Worm (Caenorhabditis elegans) whole organism, L4 larva: ENCODE measurements around the gene F36H9.5.

Source experiments
- F10B5.3 ChIP-seq: sonication (generic microtip); optimal IDR thresholded peaks from 2 replicates; lab custom pipeline; 2016; ENCODE audit warnings: mild to moderate bottlenecking, missing genetic modification characterization, missing compliant biosample characterization
- F37D6.2 ChIP-seq: sonication (generic microtip); optimal IDR thresholded peaks from 2 replicates; lab custom pipeline; 2016; ENCODE audit warnings: mild to moderate bottlenecking, missing genetic modification characterization, missing compliant biosample characterization
- F49E8.2 ChIP-seq: sonication (generic microtip); optimal IDR thresholded peaks from 2 replicates; lab custom pipeline; 2016; ENCODE audit warnings: missing compliant biosample characterization, mild to moderate bottlenecking, missing genetic modification characterization, borderline replicate concordance
- T26A8.4 ChIP-seq: fragments of 200-800 bp; sonication (Bioruptor generic); IDR thresholded peaks from 2 replicates; pipeline ENCODE4 v1.3.6; 2022; ENCODE audit warnings: missing genetic modification characterization, missing compliant biosample characterization
- Y48G9A.11 ChIP-seq: fragments of 200-800 bp; sonication (Bioruptor generic); IDR thresholded peaks from 2 replicates; pipeline ENCODE4 v1.3.6; 2022; ENCODE audit warnings: missing genetic modification reagents, missing genetic modification characterization, missing compliant biosample characterization
- Y75B8A.6 ChIP-seq: fragments of 200-800 bp; sonication (Bioruptor generic); IDR thresholded peaks from 2 replicates; pipeline ENCODE4 v1.3.6; 2022; ENCODE audit warnings: missing genetic modification reagents, missing genetic modification characterization, missing compliant biosample characterization
- ZK337.2 ChIP-seq: fragments of 200-800 bp; sonication (Bioruptor generic); IDR thresholded peaks from 2 replicates; pipeline ENCODE4 v1.3.6; 2022; ENCODE audit warnings: missing genetic modification reagents, missing genetic modification characterization, missing compliant biosample characterization
- aly-2 ChIP-seq: sonication (generic microtip); optimal IDR thresholded peaks from 2 replicates; lab custom pipeline; 2018; ENCODE audit warnings: missing biosample characterization, missing genetic modification characterization
- ama-1 ChIP-seq: fragments of 150-350 bp; optimal IDR thresholded peaks from 2 replicates; lab custom pipeline; 2014; ENCODE audit warnings: inconsistent platforms, mixed read lengths
- arid-1 ChIP-seq: fragments of 200-800 bp; sonication (Bioruptor generic); conservative IDR thresholded peaks from 2 replicates; pipeline ENCODE4 v1.3.6; 2022; ENCODE audit warnings: missing genetic modification reagents, missing genetic modification characterization, missing compliant biosample characterization
- attf-4 ChIP-seq: sonication (generic microtip); optimal IDR thresholded peaks from 3 replicates; lab custom pipeline; 2017; ENCODE audit warnings: missing biosample characterization, missing genetic modification characterization
- ceh-28 ChIP-seq: fragments of 150-350 bp; optimal IDR thresholded peaks from 2 replicates; lab custom pipeline; 2014; ENCODE audit warnings: missing biosample characterization, missing genetic modification reagents, missing genetic modification characterization
- ceh-32 ChIP-seq: sonication (generic microtip); optimal IDR thresholded peaks from 2 replicates; lab custom pipeline; 2016; ENCODE audit warnings: mild to moderate bottlenecking, missing genetic modification characterization, missing compliant biosample characterization; ENCODE audit not compliant: poor library complexity
- ceh-82 ChIP-seq: sonication (generic microtip); optimal IDR thresholded peaks from 2 replicates; lab custom pipeline; 2017; ENCODE audit warnings: missing biosample characterization, missing genetic modification characterization
- ctbp-1 ChIP-seq: fragments of 200-800 bp; sonication (Bioruptor generic); IDR thresholded peaks from 2 replicates; pipeline ENCODE4 v1.3.6; 2022; ENCODE audit warnings: missing genetic modification reagents, missing genetic modification characterization, missing compliant biosample characterization
- daf-12 ChIP-seq: fragments of 150-350 bp; optimal IDR thresholded peaks from 2 replicates; lab custom pipeline; 2014; ENCODE audit warnings: missing biosample characterization, missing genetic modification reagents, missing genetic modification characterization
- daf-16 ChIP-seq, 3 experiments: sonication (generic microtip); optimal IDR thresholded peaks; 2 replicates each; lab custom pipeline; 2016 to 2017; ENCODE audit warnings: missing genetic modification characterization in 3 of 3, missing genetic modification reagents in 3 of 3, mild to moderate bottlenecking in 2 of 3, missing compliant biosample characterization in 2 of 3, missing biosample characterization in 1 of 3, moderate library complexity in 1 of 3
- dmd-6 ChIP-seq: fragments of 200-800 bp; sonication (Bioruptor generic); IDR thresholded peaks from 2 replicates; pipeline ENCODE4 v1.3.6; 2022; ENCODE audit warnings: missing genetic modification reagents, missing genetic modification characterization, missing compliant biosample characterization
- dmd-8 ChIP-seq: fragments of 200-800 bp; sonication (Bioruptor generic); IDR thresholded peaks from 2 replicates; pipeline ENCODE4 v1.3.6; 2022; ENCODE audit warnings: missing genetic modification characterization, missing compliant biosample characterization
- dpl-1 ChIP-seq: fragments of 150-350 bp; optimal IDR thresholded peaks from 2 replicates; lab custom pipeline; 2014; ENCODE audit warnings: missing biosample characterization, missing genetic modification reagents, missing genetic modification characterization
- gei-8 ChIP-seq: fragments of 200-800 bp; sonication (Bioruptor generic); optimal IDR thresholded peaks from 2 replicates; lab custom pipeline; 2018; ENCODE audit warnings: mild to moderate bottlenecking, missing genetic modification characterization, missing compliant biosample characterization
- hif-1 ChIP-seq, 2 experiments: sonication (generic microtip); optimal IDR thresholded peaks; 2 replicates each; lab custom pipeline; 2016 to 2017; ENCODE audit warnings: missing compliant biosample characterization in 2 of 2, missing genetic modification characterization in 2 of 2, missing genetic modification reagents in 2 of 2, missing genotype in 2 of 2, mild to moderate bottlenecking in 1 of 2
- hlh-11 ChIP-seq: fragments of 200-800 bp; sonication (Bioruptor generic); optimal IDR thresholded peaks from 2 replicates; lab custom pipeline; 2018; ENCODE audit warnings: mild to moderate bottlenecking, missing genetic modification characterization, missing compliant biosample characterization
- hlh-30 ChIP-seq: sonication (generic microtip); optimal IDR thresholded peaks from 2 replicates; lab custom pipeline; 2017; ENCODE audit warnings: antibody characterized with exemption, mild to moderate bottlenecking, missing genetic modification characterization, missing compliant biosample characterization; ENCODE audit not compliant: insufficient read depth
- jun-1 ChIP-seq: fragments of 150-350 bp; optimal IDR thresholded peaks from 2 replicates; lab custom pipeline; 2014; ENCODE audit warnings: missing biosample characterization, missing genetic modification reagents, missing genetic modification characterization
- lin-1 ChIP-seq: fragments of 200-800 bp; sonication (Bioruptor generic); IDR thresholded peaks from 2 replicates; pipeline ENCODE4 v1.3.6; 2022; ENCODE audit warnings: missing genetic modification reagents, missing genetic modification characterization, missing compliant biosample characterization
- lin-13 ChIP-seq: fragments of 150-350 bp; optimal IDR thresholded peaks from 2 replicates; lab custom pipeline; 2014; ENCODE audit warnings: missing biosample characterization, missing genetic modification reagents, missing genetic modification characterization
- lir-3 ChIP-seq: sonication (generic microtip); optimal IDR thresholded peaks from 2 replicates; lab custom pipeline; 2016; ENCODE audit warnings: mild to moderate bottlenecking, missing genetic modification characterization, missing compliant biosample characterization
- mdl-1 ChIP-seq, 2 experiments: fragments of 150-350 bp in 1 of 2; sonication (generic microtip) in 1 of 2; optimal IDR thresholded peaks; 2 replicates each; lab custom pipeline; 2014 to 2017; ENCODE audit warnings: missing biosample characterization in 2 of 2, missing genetic modification characterization in 2 of 2
- mxl-3 ChIP-seq: fragments of 200-800 bp; sonication (Bioruptor generic); optimal IDR thresholded peaks from 2 replicates; lab custom pipeline; 2018; ENCODE audit warnings: mild to moderate bottlenecking, missing genetic modification characterization, missing compliant biosample characterization
- nhr-10 ChIP-seq: fragments of 150-350 bp; optimal IDR thresholded peaks from 2 replicates; lab custom pipeline; 2014; ENCODE audit warnings: missing biosample characterization, missing genetic modification characterization
- nhr-11 ChIP-seq: fragments of 150-350 bp; optimal IDR thresholded peaks from 2 replicates; lab custom pipeline; 2014; ENCODE audit warnings: missing biosample characterization, missing genetic modification characterization
- nhr-111 ChIP-seq: fragments of 200-800 bp; sonication (Bioruptor generic); optimal IDR thresholded peaks from 2 replicates; lab custom pipeline; 2018; ENCODE audit warnings: mild to moderate bottlenecking, missing genetic modification characterization, missing compliant biosample characterization
- nhr-25 ChIP-seq: sonication (generic microtip); optimal IDR thresholded peaks from 2 replicates; lab custom pipeline; 2017; ENCODE audit warnings: missing genetic modification characterization, mild to moderate bottlenecking, missing compliant biosample characterization, antibody characterized with exemption, moderate library complexity, borderline replicate concordance; ENCODE audit not compliant: insufficient read depth
- nhr-28 ChIP-seq: fragments of 150-350 bp; optimal IDR thresholded peaks from 2 replicates; lab custom pipeline; 2014; ENCODE audit warnings: missing biosample characterization, missing genetic modification characterization
- nhr-76 ChIP-seq: fragments of 150-350 bp; optimal IDR thresholded peaks from 2 replicates; lab custom pipeline; 2014; ENCODE audit warnings: missing biosample characterization, missing genetic modification characterization
- pha-4 ChIP-seq, 2 experiments: fragments of 150-350 bp in 1 of 2; fragments of 200-800 bp in 1 of 2; sonication (Bioruptor generic) in 1 of 2; IDR thresholded peaks in 1 of 2; optimal IDR thresholded peaks in 1 of 2; 2 replicates each; pipeline versions ENCODE4 v1.3.6 to Lab custom; 2014 to 2022; ENCODE audit warnings: missing genetic modification characterization in 2 of 2, missing genetic modification reagents in 2 of 2, missing biosample characterization in 1 of 2, missing compliant biosample characterization in 1 of 2
- pqm-1 ChIP-seq: sonication (generic microtip); optimal IDR thresholded peaks from 2 replicates; lab custom pipeline; 2017; ENCODE audit warnings: missing biosample characterization, missing genetic modification characterization
- set-16 ChIP-seq: fragments of 200-800 bp; sonication (Bioruptor generic); IDR thresholded peaks from 2 replicates; pipeline ENCODE4 v1.3.6; 2022; ENCODE audit warnings: missing genetic modification reagents, missing genetic modification characterization, missing compliant biosample characterization
- skn-1 ChIP-seq: fragments of 150-350 bp; optimal IDR thresholded peaks from 2 replicates; lab custom pipeline; 2014; ENCODE audit warnings: missing biosample characterization, missing genetic modification characterization
- snpc-4 ChIP-seq: fragments of 150-350 bp; optimal IDR thresholded peaks from 2 replicates; lab custom pipeline; 2014; ENCODE audit warnings: missing biosample characterization, missing genetic modification characterization
- spr-3 ChIP-seq: fragments of 200-800 bp; sonication (Bioruptor generic); optimal IDR thresholded peaks from 2 replicates; lab custom pipeline; 2018; ENCODE audit warnings: mild to moderate bottlenecking, missing genetic modification characterization, missing compliant biosample characterization
- unc-62 ChIP-seq, 3 experiments: fragments of 150-350 bp in 1 of 3; sonication (generic microtip); optimal IDR thresholded peaks in 2 of 3; peaks in 1 of 3; 1 replicate in 1 of 3; 2 replicates in 2 of 3; lab custom pipeline; 2014 to 2017; ENCODE audit warnings: missing biosample characterization in 3 of 3, missing genetic modification characterization in 3 of 3, missing genetic modification reagents in 3 of 3, missing genotype in 1 of 3
- vab-7 ChIP-seq: fragments of 200-800 bp; sonication (Bioruptor generic); IDR thresholded peaks from 2 replicates; pipeline ENCODE4 v1.3.6; 2022; ENCODE audit warnings: missing genetic modification reagents, missing genetic modification characterization, missing compliant biosample characterization
- zfp-2 ChIP-seq: sonication (generic microtip); optimal IDR thresholded peaks from 2 replicates; lab custom pipeline; 2016; ENCODE audit warnings: mild to moderate bottlenecking, missing genetic modification characterization, missing compliant biosample characterization
- zfp-3 ChIP-seq: fragments of 200-800 bp; sonication (Bioruptor generic); conservative IDR thresholded peaks from 2 replicates; pipeline ENCODE4 v1.3.6; 2022; ENCODE audit warnings: missing genetic modification reagents, missing genetic modification characterization, missing compliant biosample characterization
- ztf-7 ChIP-seq: fragments of 150-350 bp; optimal IDR thresholded peaks from 2 replicates; lab custom pipeline; 2014; ENCODE audit warnings: missing biosample characterization, missing genetic modification characterization

The F36H9.5 gene

ce11 chrV:1781922-1782321, at the start of gene F36H9.5:
F36H9.5 (minus strand) TSS chrV:1782022.
- TF ChIP-seq Y75B8A.6 (GFP tag; lab: Robert Waterston, UW) (no peak), F49E8.2 (no peak), dpl-1 (GFP tag; lab: Kevin White, UChicago) (no peak), attf-4 (tag; lab: Kevin White, UChicago) (no peak), ceh-32 (tag; lab: Kevin White, UChicago) (no peak), aly-2 (tag; lab: Kevin White, UChicago) (no peak), snpc-4 (tag; lab: Kevin White, UChicago) (no peak), nhr-76 (no peak), daf-12 (tag; lab: Kevin White, UChicago) (no peak), ceh-82 (tag; lab: Kevin White, UChicago) (no peak), dmd-8 (GFP tag; lab: Robert Waterston, UW) (no peak), ceh-28 (tag; lab: Kevin White, UChicago) (no peak), lin-1 (GFP tag; lab: Robert Waterston, UW) (no peak), zfp-2 (tag; lab: Kevin White, UChicago) (no peak), hif-1 (tag; optimal IDR thresholded peaks at IDR 0.05; lab: Kevin White, UChicago) (no peak), ZK337.2 (no peak), vab-7 (no peak), F37D6.2 (tag; lab: Kevin White, UChicago) (no peak), nhr-111 (GFP tag; lab: Kevin White, UChicago) (no peak)

ce11 chrV:1829973-1830372, 48.2 kb upstream of the F36H9.5 start, which contains the start of gene Y32G9B.1:
Y32G9B.1 (minus strand) TSS chrV:1830073.
- no peak for TF ChIP-seq nhr-25
- TF ChIP-seq ctbp-1 (GFP tag; lab: Robert Waterston, UW): no peak
- TF ChIP-seq hlh-30 (tag; lab: Kevin White, UChicago): peak; percentile 11
- TF ChIP-seq snpc-4 (tag; lab: Kevin White, UChicago): no peak
- TF ChIP-seq spr-3 (GFP tag; lab: Kevin White, UChicago): no peak
- TF ChIP-seq daf-16 (GFP tag; optimal IDR thresholded peaks at IDR 0.05; lab: Kevin White, UChicago): no peak
- TF ChIP-seq daf-16 (tag; optimal IDR thresholded peaks at IDR 0.05; lab: Kevin White, UChicago): no peak
- TF ChIP-seq nhr-10 (tag; lab: Kevin White, UChicago): no peak
- no peak for TF ChIP-seq ama-1 (lab: Kevin White, UChicago)
- TF ChIP-seq arid-1 (GFP tag; lab: Robert Waterston, UW): no peak
- peak; percentile 3 for TF ChIP-seq nhr-28
- TF ChIP-seq ztf-7: no peak
- no peak for TF ChIP-seq zfp-2 (tag; lab: Kevin White, UChicago)
- TF ChIP-seq Y48G9A.11: no peak
- TF ChIP-seq hlh-11 (tag; lab: Kevin White, UChicago): no peak
- peak in 1 of 2 experiments; percentile 20 for TF ChIP-seq mdl-1 (tag; optimal IDR thresholded peaks at IDR 0.05; lab: Kevin White, UChicago)
- no peak for TF ChIP-seq T26A8.4 (GFP tag; lab: Robert Waterston, UW)
- no peak for TF ChIP-seq skn-1 (tag; lab: Kevin White, UChicago)
- TF ChIP-seq pha-4 (GFP tag; IDR thresholded peaks at IDR 0.05; lab: Robert Waterston, UW): no peak
- TF ChIP-seq pha-4 (tag; optimal IDR thresholded peaks at IDR 0.05; lab: Kevin White, UChicago): no peak
- peak; percentile 80 for TF ChIP-seq mxl-3 (GFP tag; lab: Kevin White, UChicago)

ce11 chrV:1824528-1824927, 42.7 kb upstream of the F36H9.5 start:
- TF ChIP-seq dmd-6 (no peak), daf-16 (GFP tag; optimal IDR thresholded peaks at IDR 0.05; lab: Kevin White, UChicago) (no peak), daf-16 (tag; optimal IDR thresholded peaks at IDR 0.05; lab: Kevin White, UChicago) (no peak), unc-62 (GFP tag; optimal IDR thresholded peaks at IDR 0.05 in 1 of 2; lab: Kevin White, UChicago) (no peak), unc-62 (tag; optimal IDR thresholded peaks at IDR 0.05; lab: Kevin White, UChicago) (no peak), lin-13 (GFP tag; lab: Kevin White, UChicago) (no peak), jun-1 (tag; lab: Kevin White, UChicago) (no peak), ZK337.2 (0 out of 2 replicates have a peak, but pooled peaks have one; percentile 14), F10B5.3 (no peak), nhr-11 (tag; lab: Kevin White, UChicago) (no peak), zfp-3 (no peak), ztf-7 (no peak), set-16 (peak; percentile 58; the same call in 1 of the 2 replicates), gei-8 (GFP tag; lab: Kevin White, UChicago) (no peak), lir-3 (tag; lab: Kevin White, UChicago) (no peak), pqm-1 (tag; lab: Kevin White, UChicago) (no peak), dmd-8 (GFP tag; lab: Robert Waterston, UW) (no peak), arid-1 (GFP tag; lab: Robert Waterston, UW) (no peak)
